Worm (Caenorhabditis elegans) whole organism, early embryonic: ENCODE results near the gene F58H7.5.
A peak's percentile ranks its signal among the peaks of the same experiment; 100 is the strongest.
"Not testable (repeated sequence)": the region's sequence is repeated elsewhere in the genome, so short reads cannot be mapped to it uniquely, and the experiment has no call there.

ENCODE experiments used
- B0310.2 ChIP-seq: sonication (generic microtip); optimal IDR thresholded peaks from 2 replicates; lab custom pipeline; 2016; ENCODE audit warnings: mild to moderate bottlenecking, missing genetic modification characterization, missing compliant biosample characterization
- F13C5.2 ChIP-seq: sonication (generic microtip); optimal IDR thresholded peaks from 2 replicates; lab custom pipeline; 2017; ENCODE audit warnings: mild to moderate bottlenecking, missing genetic modification characterization, inconsistent platforms, missing compliant biosample characterization
- aly-1 ChIP-seq: sonication (generic microtip); optimal IDR thresholded peaks from 2 replicates; lab custom pipeline; 2016; ENCODE audit warnings: missing genetic modification characterization, missing compliant biosample characterization
- ama-1 ChIP-seq: fragments of 150-350 bp; optimal IDR thresholded peaks from 2 replicates; lab custom pipeline; 2014
- ceh-13 ChIP-seq: fragments of 200-800 bp; sonication (Bioruptor generic); optimal IDR thresholded peaks from 2 replicates; lab custom pipeline; 2018; ENCODE audit warnings: mild to moderate bottlenecking, missing genetic modification characterization, missing compliant biosample characterization
- ceh-36 ChIP-seq: sonication (generic microtip); optimal IDR thresholded peaks from 2 replicates; lab custom pipeline; 2016; ENCODE audit warnings: missing genetic modification characterization, inconsistent platforms, missing compliant biosample characterization
- ets-7 ChIP-seq: sonication (generic microtip); optimal IDR thresholded peaks from 2 replicates; lab custom pipeline; 2016; ENCODE audit warnings: missing genotype, missing genetic modification characterization, missing compliant biosample characterization
- flt-1 ChIP-seq: fragments of 200-800 bp; sonication (Bioruptor generic); IDR thresholded peaks from 2 replicates; pipeline ENCODE4 v1.3.6; 2022; ENCODE audit warnings: missing genetic modification characterization, missing compliant biosample characterization
- hmbx-1 ChIP-seq: sonication (generic microtip); optimal IDR thresholded peaks from 2 replicates; lab custom pipeline; 2016; ENCODE audit warnings: mild to moderate bottlenecking, missing genetic modification characterization, missing compliant biosample characterization
- hmg-4 ChIP-seq: fragments of 200-800 bp; sonication (Bioruptor generic); optimal IDR thresholded peaks from 2 replicates; lab custom pipeline; 2018; ENCODE audit warnings: mild to moderate bottlenecking, missing genetic modification characterization, missing compliant biosample characterization
- hnd-1 ChIP-seq: sonication (generic microtip); optimal IDR thresholded peaks from 2 replicates; lab custom pipeline; 2016; ENCODE audit warnings: missing genetic modification characterization, missing compliant biosample characterization
- pes-1 ChIP-seq: fragments of 200-800 bp; sonication (Bioruptor generic); IDR thresholded peaks from 2 replicates; pipeline ENCODE4 v1.3.6; 2022; ENCODE audit warnings: missing genetic modification reagents, missing genetic modification characterization, missing compliant biosample characterization
- scrt-1 ChIP-seq: fragments of 200-800 bp; sonication (Bioruptor generic); IDR thresholded peaks from 2 replicates; pipeline ENCODE4 v1.3.6; 2022; ENCODE audit warnings: missing genetic modification characterization, missing compliant biosample characterization
- sea-1 ChIP-seq: fragments of 200-800 bp; sonication (Bioruptor generic); conservative IDR thresholded peaks from 2 replicates; pipeline ENCODE4 v1.3.6; 2022; ENCODE audit warnings: missing genetic modification characterization, missing compliant biosample characterization
- tbx-11 ChIP-seq: fragments of 200-800 bp; sonication (Bioruptor generic); IDR thresholded peaks from 2 replicates; pipeline ENCODE4 v1.3.6; 2022; ENCODE audit warnings: missing genetic modification characterization, missing compliant biosample characterization
- tbx-37 ChIP-seq: fragments of 200-800 bp; sonication (Bioruptor generic); conservative IDR thresholded peaks from 2 replicates; pipeline ENCODE4 v1.3.6; 2022; ENCODE audit warnings: missing genetic modification reagents, missing genetic modification characterization, missing compliant biosample characterization
- tra-4 ChIP-seq: sonication (generic microtip); optimal IDR thresholded peaks from 2 replicates; lab custom pipeline; 2017; ENCODE audit warnings: missing genetic modification characterization, missing compliant biosample characterization

The F58H7.5 gene

DNA sequence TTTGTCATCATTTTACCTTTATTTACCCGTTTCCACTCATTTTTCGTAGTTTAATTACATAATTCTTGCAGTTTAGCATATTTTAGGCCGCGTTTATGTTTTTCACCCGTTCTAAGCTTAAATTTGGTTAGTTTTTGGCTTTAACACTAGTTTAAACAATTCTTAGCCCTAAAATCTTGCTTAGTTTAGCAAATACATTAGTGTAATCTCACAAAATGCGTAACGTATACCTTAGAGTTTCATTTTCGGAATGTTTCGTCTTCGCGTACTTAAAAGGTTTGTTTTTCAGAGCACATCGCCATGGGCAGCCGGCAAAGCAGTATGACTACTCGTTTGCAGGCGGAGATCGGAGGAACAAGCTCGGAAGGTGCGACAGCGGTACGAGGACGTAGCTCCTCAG is at the start of gene F58H7.5:
F58H7.5 (plus strand) TSS at position 301 of the 400 bp plus-strand sequence.
- TF ChIP-seq ama-1 (no peak), sea-1 (GFP tag; lab: Robert Waterston, UW) (no peak), B0310.2 (tag; lab: Kevin White, UChicago) (no peak), hmbx-1 (tag; lab: Kevin White, UChicago) (no peak), tbx-11 (GFP tag; lab: Robert Waterston, UW) (no peak), tbx-37 (no peak), scrt-1 (GFP tag; lab: Robert Waterston, UW) (no peak), hmg-4 (GFP tag; lab: Kevin White, UChicago) (no peak), ceh-13 (GFP tag; lab: Kevin White, UChicago) (no peak), tra-4 (tag; lab: Kevin White, UChicago) (no peak)

DNA sequence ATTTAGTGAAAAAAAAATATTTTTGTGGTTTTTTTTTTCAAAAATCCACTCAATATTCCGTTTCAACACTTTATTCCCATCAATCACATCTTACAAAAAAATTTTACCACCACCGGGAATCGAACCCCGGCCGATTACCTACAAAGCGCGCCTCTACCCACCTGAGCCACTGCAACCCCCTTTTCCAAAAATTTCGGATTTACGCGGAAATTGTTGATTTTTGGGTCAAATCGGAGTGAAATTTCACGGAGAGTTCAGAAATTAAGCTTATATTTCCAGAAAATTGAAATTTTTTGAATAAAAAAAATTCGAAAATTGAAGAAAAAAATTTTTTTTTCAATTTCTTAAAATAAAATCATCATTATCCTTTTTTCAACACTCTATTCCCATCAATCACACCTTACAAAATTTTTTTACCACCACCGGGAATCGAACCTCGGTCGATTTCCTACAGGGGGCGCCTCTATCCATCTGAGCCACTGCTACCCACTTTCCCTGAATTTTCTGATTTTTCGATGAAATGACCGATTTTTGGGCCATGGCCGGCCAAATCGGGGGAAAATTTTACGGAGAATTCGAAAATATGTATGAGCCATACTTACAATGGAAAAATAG is 46.5 kb upstream of the F58H7.5 start:
- TF ChIP-seq tbx-11 (GFP tag; lab: Robert Waterston, UW) (no peak), pes-1 (GFP tag; lab: Robert Waterston, UW) (no peak), aly-1 (tag; lab: Kevin White, UChicago) (no peak), tra-4 (tag; lab: Kevin White, UChicago) (no peak), hmbx-1 (tag; lab: Kevin White, UChicago) (no peak), tbx-37 (no peak), ets-7 (tag; lab: Kevin White, UChicago) (no peak), hmg-4 (GFP tag; lab: Kevin White, UChicago) (no peak), sea-1 (GFP tag; lab: Robert Waterston, UW) (no peak), hnd-1 (tag; lab: Kevin White, UChicago) (no peak), flt-1 (no peak)

DNA sequence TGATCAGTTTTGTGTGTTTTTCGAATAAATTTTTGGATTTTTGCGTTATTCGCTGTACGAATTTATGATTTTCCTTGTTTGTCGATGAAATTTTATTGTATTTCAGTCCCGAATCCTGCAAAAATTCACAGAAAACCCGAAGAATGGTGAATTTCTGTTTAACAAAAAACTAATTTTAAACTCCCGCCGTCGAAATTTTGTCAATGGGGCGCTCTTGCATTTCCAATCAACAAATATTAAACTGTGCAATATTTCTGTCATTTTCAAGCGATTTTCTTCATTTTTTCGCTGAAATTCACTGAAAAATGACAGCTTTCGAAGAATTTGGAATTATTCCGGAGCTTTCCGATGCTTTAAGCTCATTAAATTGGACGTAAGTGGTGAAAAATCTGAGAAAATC is 45.1 kb upstream of the F58H7.5 start, which contains the start of gene Y55F3BR.1:
Y55F3BR.1 (plus strand) TSS at position 115 of the 400 bp plus-strand sequence.
- TF ChIP-seq hmbx-1 (tag; lab: Kevin White, UChicago) (no peak), aly-1 (tag; lab: Kevin White, UChicago) (no peak), B0310.2 (tag; lab: Kevin White, UChicago) (no peak), hnd-1 (tag; lab: Kevin White, UChicago) (no peak), tbx-37 (no peak), flt-1 (no peak)

DNA sequence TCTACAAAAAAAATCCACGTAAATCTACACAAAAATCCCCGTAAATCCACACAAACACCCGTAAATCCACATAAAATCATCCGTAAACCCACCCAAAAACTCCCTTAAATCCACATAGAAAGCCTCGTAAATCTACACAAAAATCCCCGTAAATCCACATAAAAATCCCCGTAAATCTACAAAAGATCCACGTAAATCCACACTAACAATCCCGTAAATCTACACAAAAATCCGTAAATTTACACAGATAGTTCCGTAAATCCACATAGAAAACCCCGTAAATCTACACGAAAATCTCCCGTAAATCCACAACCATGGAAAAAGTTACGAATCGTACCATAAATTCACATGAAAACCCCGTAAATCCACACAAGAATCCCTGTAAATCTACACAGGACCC is 41.2 kb upstream of the F58H7.5 start:
- no peak for TF ChIP-seq tbx-37
- TF ChIP-seq B0310.2 (tag; lab: Kevin White, UChicago): no peak
- no peak for TF ChIP-seq ama-1
- TF ChIP-seq hmbx-1 (tag; lab: Kevin White, UChicago): no peak
- no peak for TF ChIP-seq ceh-36 (tag; lab: Kevin White, UChicago)
- no peak for TF ChIP-seq flt-1
- TF ChIP-seq scrt-1 (GFP tag; lab: Robert Waterston, UW): no peak
- TF ChIP-seq pes-1 (GFP tag; lab: Robert Waterston, UW): no peak
- no peak for TF ChIP-seq F13C5.2 (tag; lab: Kevin White, UChicago)
- TF ChIP-seq tbx-11 (GFP tag; lab: Robert Waterston, UW): no peak

DNA sequence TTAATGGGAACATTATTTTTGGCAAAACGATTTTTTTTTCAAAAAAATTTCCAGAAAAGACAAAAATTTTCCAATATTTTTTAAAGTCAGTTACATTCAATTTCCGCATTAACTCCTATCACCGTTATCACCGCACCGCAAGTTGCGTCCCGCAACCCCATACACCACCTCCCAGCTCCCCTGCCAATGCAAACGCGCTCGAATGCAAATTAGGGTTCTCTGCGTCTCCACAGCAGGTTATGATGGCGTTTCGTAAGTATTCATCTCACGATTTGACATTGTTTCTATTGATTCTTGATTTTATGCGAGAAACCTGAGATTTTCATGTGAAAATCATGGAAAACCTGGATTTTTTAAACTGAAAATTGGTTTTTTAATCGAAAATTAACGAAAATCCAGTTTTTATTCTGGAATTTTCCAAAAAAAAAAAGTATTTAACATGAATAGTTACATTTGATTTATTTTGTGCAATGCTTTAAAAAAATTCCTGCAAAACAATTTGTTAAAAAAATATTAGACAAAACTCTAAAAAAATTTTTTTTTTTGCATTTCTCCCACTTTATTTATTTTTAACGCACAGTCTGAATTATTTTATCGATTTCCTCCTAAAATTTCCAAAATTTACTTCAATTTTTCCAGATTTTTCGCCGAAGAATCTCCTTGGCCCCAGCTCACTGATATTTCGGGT is 34.9 kb upstream of the F58H7.5 start, which contains the start of gene mak-2:
mak-2 (plus strand) TSS at position 638 of the 688 bp plus-strand sequence.
- no peak for TF ChIP-seq flt-1
- no peak for TF ChIP-seq tbx-37
- no peak for TF ChIP-seq ceh-36 (tag; lab: Kevin White, UChicago)
- peak; percentile 64 for TF ChIP-seq F13C5.2 (tag; lab: Kevin White, UChicago)
- no peak for TF ChIP-seq tbx-11 (GFP tag; lab: Robert Waterston, UW)
- TF ChIP-seq sea-1 (GFP tag; lab: Robert Waterston, UW): no peak
- TF ChIP-seq ama-1: no peak

DNA sequence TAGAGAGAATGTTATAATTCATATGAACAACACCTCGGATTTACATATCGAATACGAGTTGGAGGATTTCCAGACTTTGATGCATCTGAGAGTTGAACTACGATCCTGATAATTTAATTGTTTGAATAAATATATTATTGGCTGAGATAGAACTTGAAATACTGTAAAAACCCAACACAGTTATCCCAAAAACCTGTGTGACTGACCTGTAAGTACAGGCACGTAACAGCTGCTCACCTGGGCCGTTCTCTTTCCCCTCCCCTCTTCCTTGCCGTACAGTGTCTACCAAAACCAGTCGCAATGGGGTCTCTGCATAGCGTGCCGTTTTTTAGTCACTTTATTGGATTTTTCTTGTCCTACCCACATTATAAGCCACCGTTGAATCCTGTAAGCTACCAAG is 14.8 kb upstream of the F58H7.5 start, which contains the start of gene fbxc-12:
fbxc-12 (plus strand) TSS at position 301 of the 400 bp plus-strand sequence.
- not testable (repeated sequence) for TF ChIP-seq ama-1; hnd-1 (tag; lab: Kevin White, UChicago); sea-1 (GFP tag; lab: Robert Waterston, UW)

DNA sequence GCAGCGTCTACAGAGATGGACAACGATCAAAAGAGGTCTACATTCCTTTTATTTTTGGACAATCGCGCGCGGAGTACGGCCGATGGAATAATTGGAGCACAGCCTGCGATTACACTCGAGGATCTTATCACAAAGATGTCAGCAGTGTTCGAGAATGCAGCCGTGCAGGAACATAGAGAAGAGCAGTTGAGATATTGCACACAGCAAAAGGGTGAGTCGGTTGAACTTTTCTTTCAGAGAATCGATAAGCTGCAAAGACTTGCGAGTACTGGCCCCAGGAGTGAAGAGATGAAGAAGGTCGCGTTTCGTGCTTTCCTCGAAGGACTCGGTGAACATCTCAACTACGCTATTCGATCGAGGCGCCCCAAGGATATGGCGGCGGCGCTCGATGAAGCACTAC is 4.9 kb upstream of the F58H7.5 start:
- TF ChIP-seq tra-4 (tag; lab: Kevin White, UChicago) (no peak), B0310.2 (tag; lab: Kevin White, UChicago) (no peak), sea-1 (GFP tag; lab: Robert Waterston, UW) (no peak), ceh-36 (tag; lab: Kevin White, UChicago) (no peak), flt-1 (no peak), pes-1 (GFP tag; lab: Robert Waterston, UW) (no peak), hmbx-1 (tag; lab: Kevin White, UChicago) (no peak), ets-7 (tag; lab: Kevin White, UChicago) (no peak)

DNA sequence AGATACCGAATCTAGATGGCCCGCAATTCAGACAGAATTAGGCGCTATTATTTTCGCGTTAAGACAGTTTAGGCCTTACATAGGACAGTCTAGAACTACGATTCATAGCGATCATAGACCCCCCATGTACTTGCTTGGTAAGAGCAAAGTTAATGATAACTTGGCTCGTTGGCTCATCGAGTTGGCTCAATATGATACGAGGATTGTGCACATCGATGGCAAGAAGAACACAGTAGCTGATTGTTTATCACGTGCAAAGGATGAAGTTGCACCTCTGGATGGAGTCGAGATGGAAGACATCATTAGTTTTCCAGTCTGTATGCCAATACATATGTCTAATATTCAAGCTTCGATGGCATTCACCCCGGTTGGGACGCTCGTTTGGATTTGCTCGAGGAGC is 2.1 kb upstream of the F58H7.5 start:
- TF ChIP-seq pes-1 (GFP tag; lab: Robert Waterston, UW): no peak
